Worm (Caenorhabditis elegans) whole organism, L4 larva: Measurements from ENCODE around the gene spig-1.
A peak's percentile ranks its signal among the peaks of the same experiment; 100 is the strongest.

Experiments used
- F10B5.3 ChIP-seq: sonication (generic microtip); optimal IDR thresholded peaks from 2 replicates; lab custom pipeline; 2016; ENCODE audit warnings: mild to moderate bottlenecking, missing genetic modification characterization, missing compliant biosample characterization
- F37D6.2 ChIP-seq: sonication (generic microtip); optimal IDR thresholded peaks from 2 replicates; lab custom pipeline; 2016; ENCODE audit warnings: mild to moderate bottlenecking, missing genetic modification characterization, missing compliant biosample characterization
- F44E2.7 ChIP-seq: fragments of 200-800 bp; sonication (Bioruptor generic); IDR thresholded peaks from 2 replicates; pipeline ENCODE4 v2.1.2; 2022; ENCODE audit warnings: missing genetic modification characterization, missing compliant biosample characterization
- F49E8.2 ChIP-seq: sonication (generic microtip); optimal IDR thresholded peaks from 2 replicates; lab custom pipeline; 2016; ENCODE audit warnings: missing compliant biosample characterization, mild to moderate bottlenecking, missing genetic modification characterization, borderline replicate concordance
- ZK337.2 ChIP-seq: fragments of 200-800 bp; sonication (Bioruptor generic); IDR thresholded peaks from 2 replicates; pipeline ENCODE4 v1.3.6; 2022; ENCODE audit warnings: missing genetic modification reagents, missing genetic modification characterization, missing compliant biosample characterization
- ZK546.5 ChIP-seq, 2 experiments: sonication (generic microtip); optimal IDR thresholded peaks; 2 replicates each; lab custom pipeline; 2017; ENCODE audit warnings: missing biosample characterization in 2 of 2, missing genetic modification characterization in 2 of 2
- aha-1 ChIP-seq: fragments of 150-350 bp; peaks from one replicate; lab custom pipeline; 2014; ENCODE audit warnings: missing biosample characterization, missing genetic modification characterization
- ceh-28 ChIP-seq: fragments of 150-350 bp; optimal IDR thresholded peaks from 2 replicates; lab custom pipeline; 2014; ENCODE audit warnings: missing biosample characterization, missing genetic modification reagents, missing genetic modification characterization
- ces-1 ChIP-seq: fragments of 150-350 bp; sonication (generic microtip); optimal IDR thresholded peaks from 4 replicates; lab custom pipeline; 2014; ENCODE audit warnings: missing biosample characterization, missing genetic modification reagents, missing genetic modification characterization
- daf-12 ChIP-seq: fragments of 150-350 bp; optimal IDR thresholded peaks from 2 replicates; lab custom pipeline; 2014; ENCODE audit warnings: missing biosample characterization, missing genetic modification reagents, missing genetic modification characterization
- daf-16 ChIP-seq, 3 experiments: sonication (generic microtip); optimal IDR thresholded peaks; 2 replicates each; lab custom pipeline; 2016 to 2017; ENCODE audit warnings: missing genetic modification characterization in 3 of 3, missing genetic modification reagents in 3 of 3, mild to moderate bottlenecking in 2 of 3, missing compliant biosample characterization in 2 of 3, missing biosample characterization in 1 of 3, moderate library complexity in 1 of 3
- dmd-9 ChIP-seq: fragments of 200-800 bp; sonication (Bioruptor generic); IDR thresholded peaks from 2 replicates; pipeline ENCODE4 v1.3.6; 2022; ENCODE audit warnings: missing genetic modification reagents, missing genetic modification characterization, missing compliant biosample characterization
- dpl-1 ChIP-seq: fragments of 150-350 bp; optimal IDR thresholded peaks from 2 replicates; lab custom pipeline; 2014; ENCODE audit warnings: missing biosample characterization, missing genetic modification reagents, missing genetic modification characterization
- duxl-1 ChIP-seq: sonication (generic microtip); optimal IDR thresholded peaks from 2 replicates; lab custom pipeline; 2016; ENCODE audit warnings: mild to moderate bottlenecking, missing genetic modification characterization, moderate library complexity, missing compliant biosample characterization; ENCODE audit not compliant: poor library complexity
- dve-1 ChIP-seq: sonication (generic microtip); optimal IDR thresholded peaks from 2 replicates; lab custom pipeline; 2017; ENCODE audit warnings: antibody characterized with exemption, mild to moderate bottlenecking, missing genetic modification characterization, missing compliant biosample characterization; ENCODE audit not compliant: insufficient read depth
- egl-43 ChIP-seq: fragments of 200-800 bp; sonication (Bioruptor generic); IDR thresholded peaks from 2 replicates; pipeline ENCODE4 v1.3.6; 2022; ENCODE audit warnings: missing genetic modification reagents, missing genetic modification characterization, missing compliant biosample characterization
- fkh-10 ChIP-seq: fragments of 150-350 bp; optimal IDR thresholded peaks from 2 replicates; lab custom pipeline; 2014; ENCODE audit warnings: missing biosample characterization, missing genetic modification reagents, missing genetic modification characterization
- hif-1 ChIP-seq, 2 experiments: sonication (generic microtip); optimal IDR thresholded peaks; 2 replicates each; lab custom pipeline; 2016 to 2017; ENCODE audit warnings: missing compliant biosample characterization in 2 of 2, missing genetic modification characterization in 2 of 2, missing genetic modification reagents in 2 of 2, missing genotype in 2 of 2, mild to moderate bottlenecking in 1 of 2
- hlh-11 ChIP-seq: fragments of 200-800 bp; sonication (Bioruptor generic); optimal IDR thresholded peaks from 2 replicates; lab custom pipeline; 2018; ENCODE audit warnings: mild to moderate bottlenecking, missing genetic modification characterization, missing compliant biosample characterization
- hlh-30 ChIP-seq: sonication (generic microtip); optimal IDR thresholded peaks from 2 replicates; lab custom pipeline; 2017; ENCODE audit warnings: antibody characterized with exemption, mild to moderate bottlenecking, missing genetic modification characterization, missing compliant biosample characterization; ENCODE audit not compliant: insufficient read depth
- lin-13 ChIP-seq: fragments of 150-350 bp; optimal IDR thresholded peaks from 2 replicates; lab custom pipeline; 2014; ENCODE audit warnings: missing biosample characterization, missing genetic modification reagents, missing genetic modification characterization
- lin-29 ChIP-seq: fragments of 200-800 bp; sonication (Bioruptor generic); IDR thresholded peaks from 2 replicates; pipeline ENCODE4 v1.3.6; 2022; ENCODE audit warnings: missing genetic modification reagents, missing genetic modification characterization, missing compliant biosample characterization
- lin-38 ChIP-seq: fragments of 200-800 bp; sonication (Bioruptor generic); IDR thresholded peaks from 2 replicates; pipeline ENCODE4 v1.3.6; 2022; ENCODE audit warnings: missing genetic modification reagents, missing genetic modification characterization, missing compliant biosample characterization
- lin-39 ChIP-seq: fragments of 150-350 bp; optimal IDR thresholded peaks from 2 replicates; lab custom pipeline; 2014; ENCODE audit warnings: missing biosample characterization, missing genetic modification reagents, missing genetic modification characterization
- lsy-2 ChIP-seq, 2 experiments: fragments of 150-350 bp in 1 of 2; sonication (generic microtip) in 1 of 2; optimal IDR thresholded peaks; 2 replicates each; lab custom pipeline; 2014 to 2017; ENCODE audit warnings: missing biosample characterization in 2 of 2, missing genetic modification characterization in 2 of 2
- madf-5 ChIP-seq, 2 experiments: fragments of 200-800 bp; sonication (Bioruptor generic); IDR thresholded peaks; 2 replicates each; pipeline ENCODE4 v1.3.6; 2022; ENCODE audit warnings: missing compliant biosample characterization in 2 of 2, missing genetic modification characterization in 2 of 2
- mep-1 ChIP-seq: fragments of 150-350 bp; sonication (generic microtip); optimal IDR thresholded peaks from 3 replicates; lab custom pipeline; 2014; ENCODE audit warnings: missing biosample characterization, missing genetic modification characterization
- mes-2 ChIP-seq: sonication (generic microtip); optimal IDR thresholded peaks from 2 replicates; lab custom pipeline; 2016; ENCODE audit warnings: missing genotype, mild to moderate bottlenecking, missing genetic modification characterization, missing compliant biosample characterization; ENCODE audit not compliant: poor library complexity, severe bottlenecking
- nhr-11 ChIP-seq: fragments of 150-350 bp; optimal IDR thresholded peaks from 2 replicates; lab custom pipeline; 2014; ENCODE audit warnings: missing biosample characterization, missing genetic modification characterization
- nhr-25 ChIP-seq: sonication (generic microtip); optimal IDR thresholded peaks from 2 replicates; lab custom pipeline; 2017; ENCODE audit warnings: missing genetic modification characterization, mild to moderate bottlenecking, missing compliant biosample characterization, antibody characterized with exemption, moderate library complexity, borderline replicate concordance; ENCODE audit not compliant: insufficient read depth
- nhr-28 ChIP-seq: fragments of 150-350 bp; optimal IDR thresholded peaks from 2 replicates; lab custom pipeline; 2014; ENCODE audit warnings: missing biosample characterization, missing genetic modification characterization
- nhr-41 ChIP-seq: fragments of 200-800 bp; sonication (Bioruptor generic); IDR thresholded peaks from 2 replicates; pipeline ENCODE4 v1.3.6; 2022; ENCODE audit warnings: missing genetic modification reagents, missing genetic modification characterization, missing compliant biosample characterization
- nhr-48 ChIP-seq: sonication (generic microtip); optimal IDR thresholded peaks from 2 replicates; lab custom pipeline; 2016; ENCODE audit warnings: mild to moderate bottlenecking, missing genetic modification characterization, missing compliant biosample characterization
- nhr-76 ChIP-seq: fragments of 150-350 bp; optimal IDR thresholded peaks from 2 replicates; lab custom pipeline; 2014; ENCODE audit warnings: missing biosample characterization, missing genetic modification characterization
- nhr-77 ChIP-seq: fragments of 150-350 bp; optimal IDR thresholded peaks from 2 replicates; lab custom pipeline; 2014; ENCODE audit warnings: missing biosample characterization, missing genetic modification characterization
- pha-4 ChIP-seq, 2 experiments: fragments of 150-350 bp in 1 of 2; fragments of 200-800 bp in 1 of 2; sonication (Bioruptor generic) in 1 of 2; IDR thresholded peaks in 1 of 2; optimal IDR thresholded peaks in 1 of 2; 2 replicates each; pipeline versions ENCODE4 v1.3.6 to Lab custom; 2014 to 2022; ENCODE audit warnings: missing genetic modification characterization in 2 of 2, missing genetic modification reagents in 2 of 2, missing biosample characterization in 1 of 2, missing compliant biosample characterization in 1 of 2
- rbr-2 ChIP-seq: sonication (generic microtip); optimal IDR thresholded peaks from 2 replicates; lab custom pipeline; 2016; ENCODE audit warnings: missing genotype, missing genetic modification characterization, missing compliant biosample characterization
- sdz-12 ChIP-seq: fragments of 200-800 bp; sonication (Bioruptor generic); optimal IDR thresholded peaks from 2 replicates; lab custom pipeline; 2018; ENCODE audit warnings: mild to moderate bottlenecking, missing genetic modification characterization, missing compliant biosample characterization
- set-16 ChIP-seq: fragments of 200-800 bp; sonication (Bioruptor generic); IDR thresholded peaks from 2 replicates; pipeline ENCODE4 v1.3.6; 2022; ENCODE audit warnings: missing genetic modification reagents, missing genetic modification characterization, missing compliant biosample characterization
- unc-130 ChIP-seq: sonication (generic microtip); optimal IDR thresholded peaks from 2 replicates; lab custom pipeline; 2016; ENCODE audit warnings: missing genetic modification reagents, missing genetic modification characterization, missing compliant biosample characterization
- unc-62 ChIP-seq, 3 experiments: fragments of 150-350 bp in 1 of 3; sonication (generic microtip); optimal IDR thresholded peaks in 2 of 3; peaks in 1 of 3; 1 replicate in 1 of 3; 2 replicates in 2 of 3; lab custom pipeline; 2014 to 2017; ENCODE audit warnings: missing biosample characterization in 3 of 3, missing genetic modification characterization in 3 of 3, missing genetic modification reagents in 3 of 3, missing genotype in 1 of 3
- vab-7 ChIP-seq: fragments of 200-800 bp; sonication (Bioruptor generic); IDR thresholded peaks from 2 replicates; pipeline ENCODE4 v1.3.6; 2022; ENCODE audit warnings: missing genetic modification reagents, missing genetic modification characterization, missing compliant biosample characterization
- zip-2 ChIP-seq: fragments of 150-350 bp; optimal IDR thresholded peaks from 2 replicates; lab custom pipeline; 2014; ENCODE audit warnings: missing biosample characterization, missing genetic modification characterization

The spig-1 gene

DNA sequence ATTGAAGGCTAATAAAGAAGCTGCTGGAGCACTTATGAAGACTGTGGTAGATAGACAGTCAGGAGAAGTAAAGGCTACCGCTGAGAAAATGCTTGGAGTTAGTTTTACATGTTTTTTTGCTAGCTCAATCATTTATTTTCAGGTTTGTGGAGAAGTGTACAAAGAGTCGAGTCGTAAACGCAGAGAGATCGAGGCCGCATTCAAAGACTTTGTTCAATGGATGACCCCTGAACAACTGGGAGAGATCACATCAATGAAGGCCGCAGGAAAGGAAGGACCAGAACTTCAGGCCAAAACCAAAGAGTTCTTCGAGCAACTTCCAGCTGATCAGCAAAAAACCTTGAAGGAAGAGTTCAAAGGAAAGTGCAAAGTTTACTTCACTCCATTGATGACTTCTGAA is 27.2 kb downstream of the spig-1 start:
- TF ChIP-seq nhr-77 (tag; lab: Kevin White, UChicago): no peak
- TF ChIP-seq unc-62 (GFP tag; optimal IDR thresholded peaks at IDR 0.05 in 1 of 2; lab: Kevin White, UChicago): peak in 1 of 2 experiments; percentile 76
- no peak for TF ChIP-seq unc-62 (tag; optimal IDR thresholded peaks at IDR 0.05; lab: Kevin White, UChicago)
- TF ChIP-seq lin-13 (GFP tag; lab: Kevin White, UChicago): no peak
- TF ChIP-seq nhr-48 (tag; lab: Kevin White, UChicago): no peak
- no peak for TF ChIP-seq egl-43 (GFP tag; lab: Robert Waterston, UW)
- TF ChIP-seq aha-1 (tag; lab: Kevin White, UChicago): peak; percentile 87
- no peak for TF ChIP-seq nhr-76 (tag; lab: Kevin White, UChicago)

DNA sequence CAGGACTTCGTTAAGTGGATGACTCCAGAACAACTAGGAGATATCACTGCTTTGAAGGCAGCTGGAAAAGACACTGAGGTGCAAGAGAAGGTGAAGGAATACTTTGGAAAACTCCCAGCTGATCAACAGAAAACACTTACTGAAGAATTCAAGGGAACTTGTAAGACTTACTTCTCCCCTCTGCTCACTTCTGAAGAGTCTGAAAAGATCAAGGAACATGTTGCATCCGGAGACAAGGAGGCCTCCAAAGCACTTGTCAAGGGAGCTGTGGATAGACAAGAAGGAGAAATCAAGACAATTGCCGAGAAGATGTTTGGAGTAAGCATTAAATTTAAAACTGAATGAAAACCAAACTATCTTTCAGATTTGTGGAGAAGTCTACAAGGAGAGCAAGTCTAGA is 27.9 kb downstream of the spig-1 start:
- TF ChIP-seq hlh-11 (tag; lab: Kevin White, UChicago) (peak; percentile 0), lin-13 (GFP tag; lab: Kevin White, UChicago) (no peak), aha-1 (tag; lab: Kevin White, UChicago) (peak; percentile 93)

DNA sequence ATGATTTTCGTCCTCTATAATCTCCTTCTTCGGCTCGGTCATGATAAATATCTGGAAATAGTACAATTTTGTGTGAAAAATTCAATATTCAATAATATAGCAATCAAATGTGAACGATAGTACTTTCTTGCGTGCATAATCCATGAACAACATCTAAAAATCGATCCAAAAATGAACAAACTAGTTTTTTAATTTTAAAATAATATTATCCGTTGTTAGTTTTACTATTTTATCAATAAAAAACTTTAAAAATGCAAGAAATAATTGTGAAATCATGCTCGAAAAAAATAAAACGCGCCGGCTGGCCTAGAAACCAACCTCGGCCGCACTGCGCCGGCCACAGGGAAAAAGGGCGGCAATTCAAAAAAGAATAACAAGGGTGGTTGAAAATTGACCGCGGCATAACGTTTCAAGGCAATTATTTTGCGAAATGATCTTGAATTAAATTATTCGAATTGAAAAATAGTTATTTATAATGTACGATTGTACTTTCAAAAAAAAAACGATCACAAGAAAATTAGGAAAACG is 33.2 kb downstream of the spig-1 start, which contains the start of gene mys-1:
TSS of gene mys-1 (minus strand) at position 51 of the 528 bp plus-strand sequence.
- TF ChIP-seq sdz-12 (GFP tag; lab: Kevin White, UChicago) (no peak), nhr-11 (no peak), ZK546.5 (tag; optimal IDR thresholded peaks at IDR 0.05; lab: Kevin White, UChicago) (no peak), nhr-41 (GFP tag; lab: Robert Waterston, UW) (no peak), ZK337.2 (GFP tag; lab: Robert Waterston, UW) (peak; percentile 66; the same call in 1 of the 2 replicates), lin-39 (no peak), lin-29 (no peak), mep-1 (tag; lab: Kevin White, UChicago) (peak; percentile 18), rbr-2 (tag; lab: Kevin White, UChicago) (peak; percentile 30), F49E8.2 (tag; lab: Kevin White, UChicago) (no peak), hlh-11 (tag; lab: Kevin White, UChicago) (no peak), nhr-25 (tag; lab: Kevin White, UChicago) (no peak), F44E2.7 (GFP tag; lab: Robert Waterston, UW) (no peak), hlh-30 (tag; lab: Kevin White, UChicago) (peak; percentile 29), hif-1 (tag; optimal IDR thresholded peaks at IDR 0.05; lab: Kevin White, UChicago) (peak in 1 of 2 experiments; percentile 69), daf-12 (no peak), duxl-1 (tag; lab: Kevin White, UChicago) (peak; percentile 76), mes-2 (tag; lab: Kevin White, UChicago) (peak; percentile 98), F10B5.3 (tag; lab: Kevin White, UChicago) (no peak), ces-1 (GFP tag; lab: Kevin White, UChicago) (no peak), dve-1 (peak; percentile 10), lin-13 (GFP tag; lab: Kevin White, UChicago) (no peak), dmd-9 (GFP tag; lab: Robert Waterston, UW) (peak; percentile 66; the same call in 1 of the 2 replicates), madf-5 (GFP tag; IDR thresholded peaks at IDR 0.05; lab: Robert Waterston, UW) (no peak), lsy-2 (tag; optimal IDR thresholded peaks at IDR 0.05; lab: Kevin White, UChicago) (peak in 1 of 2 experiments; percentile 67), F37D6.2 (tag; lab: Kevin White, UChicago) (no peak), dpl-1 (peak; percentile 93), vab-7 (GFP tag; lab: Robert Waterston, UW) (no peak), nhr-28 (tag; lab: Kevin White, UChicago) (no peak), ceh-28 (tag; lab: Kevin White, UChicago) (no peak), fkh-10 (no peak), unc-130 (peak; percentile 76), set-16 (GFP tag; lab: Robert Waterston, UW) (no peak), lin-38 (peak; percentile 46), zip-2 (tag; lab: Kevin White, UChicago) (no peak), pha-4 (GFP tag; IDR thresholded peaks at IDR 0.05; lab: Robert Waterston, UW) (no peak), pha-4 (tag; optimal IDR thresholded peaks at IDR 0.05; lab: Kevin White, UChicago) (no peak), daf-16 (GFP tag; optimal IDR thresholded peaks at IDR 0.05; lab: Kevin White, UChicago) (no peak), daf-16 (tag; optimal IDR thresholded peaks at IDR 0.05; lab: Kevin White, UChicago) (peak; percentile 10)
